Fruit fly (Drosophila melanogaster) whole organism, prepupa: ENCODE data around the gene CG10137.

Source experiments
- CG10631 ChIP-seq: fragments of 200-800 bp; sonication (Bioruptor generic); optimal IDR thresholded peaks from 2 replicates; lab custom pipeline; 2016; ENCODE audit warnings: missing biosample characterization, missing genetic modification characterization
- CG10669 ChIP-seq: fragments of 200-800 bp; sonication (Bioruptor generic); optimal IDR thresholded peaks from 3 replicates; lab custom pipeline; 2018; ENCODE audit warnings: missing biosample characterization, mild to moderate bottlenecking, missing genetic modification characterization, moderate library complexity
- CG11294 ChIP-seq: fragments of 200-800 bp; sonication (Bioruptor generic); IDR thresholded peaks from 2 replicates; pipeline ENCODE4 v1.3.6; 2022; ENCODE audit warnings: missing biosample characterization, missing genetic modification characterization
- CG11762 ChIP-seq: fragments of 200-800 bp; sonication (Bioruptor generic); optimal IDR thresholded peaks from 3 replicates; lab custom pipeline; 2016; ENCODE audit warnings: missing biosample characterization, missing genetic modification characterization; ENCODE audit not compliant: insufficient read depth
- CG11902 ChIP-seq: fragments of 200-800 bp; sonication (Bioruptor generic); optimal IDR thresholded peaks from 3 replicates; lab custom pipeline; 2016; ENCODE audit warnings: missing biosample characterization, missing genetic modification characterization
- CG15336 ChIP-seq: fragments of 200-800 bp; sonication (Bioruptor generic); IDR thresholded peaks from 2 replicates; pipeline ENCODE4 v1.3.6; 2022; ENCODE audit warnings: missing biosample characterization, missing genetic modification characterization
- CG1621 ChIP-seq: fragments of 200-800 bp; sonication (Bioruptor generic); optimal IDR thresholded peaks from 3 replicates; lab custom pipeline; 2018; ENCODE audit warnings: missing biosample characterization, mild to moderate bottlenecking, missing genetic modification characterization
- CG3032 ChIP-seq: fragments of 200-800 bp; optimal IDR thresholded peaks from 2 replicates; lab custom pipeline; 2019; ENCODE audit warnings: missing biosample characterization, mild to moderate bottlenecking, missing genetic modification characterization, moderate library complexity
- CG32006 ChIP-seq: fragments of 200-800 bp; sonication (Bioruptor generic); optimal IDR thresholded peaks from 3 replicates; lab custom pipeline; 2017; ENCODE audit warnings: missing biosample characterization, mild to moderate bottlenecking, missing genetic modification characterization
- CG34406 ChIP-seq: fragments of 200-800 bp; sonication (Bioruptor generic); optimal IDR thresholded peaks from 3 replicates; lab custom pipeline; 2016; ENCODE audit warnings: missing biosample characterization, missing genetic modification characterization
- CG6163 ChIP-seq: fragments of 200-800 bp; sonication (Bioruptor generic); IDR thresholded peaks from 3 replicates; pipeline ENCODE4 v1.3.6; 2022; ENCODE audit warnings: missing biosample characterization, missing genetic modification characterization
- CG6276 ChIP-seq: fragments of 200-800 bp; sonication (Bioruptor generic); optimal IDR thresholded peaks from 2 replicates; lab custom pipeline; 2017; ENCODE audit warnings: missing biosample characterization, mild to moderate bottlenecking, missing genetic modification characterization
- CG6792 ChIP-seq: fragments of 200-800 bp; sonication (Bioruptor generic); optimal IDR thresholded peaks from 3 replicates; lab custom pipeline; 2016; ENCODE audit warnings: missing biosample characterization, missing genetic modification characterization
- CG6854 ChIP-seq: fragments of 200-800 bp; sonication (Bioruptor generic); optimal IDR thresholded peaks from 2 replicates; lab custom pipeline; 2017; ENCODE audit warnings: missing biosample characterization, mild to moderate bottlenecking, missing genetic modification characterization
- CG7368 ChIP-seq: fragments of 200-800 bp; sonication (Bioruptor generic); optimal IDR thresholded peaks from 3 replicates; lab custom pipeline; 2016; ENCODE audit warnings: missing biosample characterization, missing genetic modification characterization
- CG8319 ChIP-seq: fragments of 200-800 bp; sonication (Bioruptor generic); optimal IDR thresholded peaks from 3 replicates; lab custom pipeline; 2016; ENCODE audit warnings: missing biosample characterization, missing genetic modification characterization
- CG8632 ChIP-seq: fragments of 200-800 bp; sonication (Bioruptor generic); optimal IDR thresholded peaks from 3 replicates; lab custom pipeline; 2016; ENCODE audit warnings: missing biosample characterization, missing genetic modification characterization
- CG9139 ChIP-seq: fragments of 200-800 bp; sonication (Bioruptor generic); optimal IDR thresholded peaks from 3 replicates; lab custom pipeline; 2017; ENCODE audit warnings: missing biosample characterization, mild to moderate bottlenecking, missing genetic modification characterization
- Eip75B ChIP-seq: fragments of 200-800 bp; sonication (Bioruptor generic); optimal IDR thresholded peaks from 3 replicates; lab custom pipeline; 2016; ENCODE audit warnings: missing biosample characterization, missing genetic modification characterization
- Eip78C ChIP-seq: fragments of 200-800 bp; sonication (Bioruptor generic); peaks from one replicate; lab custom pipeline; 2016; ENCODE audit warnings: missing biosample characterization, missing genetic modification characterization
- Ets21C ChIP-seq: fragments of 200-800 bp; sonication (Bioruptor generic); optimal IDR thresholded peaks from 3 replicates; lab custom pipeline; 2016; ENCODE audit warnings: missing biosample characterization, missing genetic modification characterization
- Ets96B ChIP-seq: fragments of 200-800 bp; optimal IDR thresholded peaks from 2 replicates; lab custom pipeline; 2019; ENCODE audit warnings: missing biosample characterization, mild to moderate bottlenecking, missing genetic modification characterization, moderate library complexity
- Gug ChIP-seq: fragments of 200-800 bp; sonication (Bioruptor generic); IDR thresholded peaks from 2 replicates; pipeline ENCODE4 v1.3.6; 2022; ENCODE audit warnings: missing biosample characterization, missing genetic modification characterization
- Hr38 ChIP-seq: sonication (Bioruptor generic); optimal IDR thresholded peaks from 2 replicates; lab custom pipeline; 2016; ENCODE audit warnings: missing biosample characterization, missing genetic modification characterization
- Hr39 ChIP-seq: fragments of 200-800 bp; sonication (Bioruptor generic); optimal IDR thresholded peaks from 2 replicates; lab custom pipeline; 2016; ENCODE audit warnings: missing biosample characterization, missing genetic modification characterization
- Lpt ChIP-seq: fragments of 200-800 bp; sonication (Bioruptor generic); optimal IDR thresholded peaks from 3 replicates; lab custom pipeline; 2016; ENCODE audit warnings: missing biosample characterization, missing genetic modification characterization
- Met ChIP-seq: fragments of 200-800 bp; sonication (Bioruptor generic); optimal IDR thresholded peaks from 3 replicates; lab custom pipeline; 2016; ENCODE audit warnings: missing biosample characterization, missing genetic modification characterization
- OdsH ChIP-seq: fragments of 200-800 bp; sonication (Bioruptor generic); optimal IDR thresholded peaks from 3 replicates; lab custom pipeline; 2016; ENCODE audit warnings: missing biosample characterization, missing genetic modification characterization
- Smox ChIP-seq: fragments of 200-800 bp; sonication (Bioruptor generic); optimal IDR thresholded peaks from 3 replicates; lab custom pipeline; 2016; ENCODE audit warnings: missing biosample characterization, missing genetic modification characterization
- achi ChIP-seq: fragments of 200-800 bp; sonication (Bioruptor generic); optimal IDR thresholded peaks from 3 replicates; lab custom pipeline; 2016; ENCODE audit warnings: missing biosample characterization, missing genetic modification characterization
- acj6 ChIP-seq: fragments of 200-800 bp; sonication (Bioruptor generic); optimal IDR thresholded peaks from 3 replicates; lab custom pipeline; 2016; ENCODE audit warnings: missing biosample characterization, missing genetic modification characterization
- cyc ChIP-seq: fragments of 200-800 bp; sonication (Bioruptor generic); optimal IDR thresholded peaks from 3 replicates; lab custom pipeline; 2016; ENCODE audit warnings: missing biosample characterization, missing genetic modification characterization
- dsx ChIP-seq: fragments of 200-800 bp; optimal IDR thresholded peaks from 3 replicates; lab custom pipeline; 2019; ENCODE audit warnings: missing biosample characterization, mild to moderate bottlenecking, missing genetic modification characterization, moderate library complexity; ENCODE audit not compliant: poor library complexity, severe bottlenecking
- eg ChIP-seq: fragments of 200-800 bp; sonication (Bioruptor generic); IDR thresholded peaks from 3 replicates; pipeline ENCODE4 v1.3.6; 2022; ENCODE audit warnings: missing biosample characterization, missing genetic modification characterization
- esn ChIP-seq: fragments of 200-800 bp; sonication (Bioruptor generic); optimal IDR thresholded peaks from 2 replicates; lab custom pipeline; 2016; ENCODE audit warnings: missing biosample characterization, mild to moderate bottlenecking, missing genetic modification characterization, moderate library complexity
- fd59A ChIP-seq: fragments of 200-800 bp; sonication (Bioruptor generic); optimal IDR thresholded peaks from 2 replicates; lab custom pipeline; 2017; ENCODE audit warnings: missing biosample characterization, mild to moderate bottlenecking, missing genetic modification characterization, missing genetic modification reagents
- fd85E ChIP-seq: fragments of 200-800 bp; sonication (Bioruptor generic); optimal IDR thresholded peaks from 3 replicates; lab custom pipeline; 2016; ENCODE audit warnings: missing biosample characterization, missing genetic modification characterization
- fkh ChIP-seq: fragments of 200-800 bp; sonication (Bioruptor generic); optimal IDR thresholded peaks from 3 replicates; lab custom pipeline; 2017; ENCODE audit warnings: missing biosample characterization, mild to moderate bottlenecking, missing genetic modification characterization, moderate library complexity
- pdm3 ChIP-seq: fragments of 200-800 bp; sonication (Bioruptor generic); optimal IDR thresholded peaks from 3 replicates; lab custom pipeline; 2016; ENCODE audit warnings: missing biosample characterization, missing genetic modification characterization
- salr ChIP-seq, 2 experiments: fragments of 200-800 bp; sonication (Bioruptor generic); optimal IDR thresholded peaks; 3 replicates each; lab custom pipeline; 2016 to 2018; ENCODE audit warnings: missing biosample characterization in 2 of 2, missing genetic modification characterization in 2 of 2, mild to moderate bottlenecking in 1 of 2
- spab ChIP-seq: fragments of 200-800 bp; sonication (Bioruptor generic); optimal IDR thresholded peaks from 2 replicates; lab custom pipeline; 2017; ENCODE audit warnings: missing biosample characterization, mild to moderate bottlenecking, missing genetic modification characterization, missing genetic modification reagents
- svp ChIP-seq: fragments of 200-800 bp; sonication (Bioruptor generic); peaks from one replicate; lab custom pipeline; 2016; ENCODE audit warnings: missing biosample characterization, missing genetic modification characterization
- topi ChIP-seq: fragments of 200-800 bp; sonication (Bioruptor generic); optimal IDR thresholded peaks from 3 replicates; lab custom pipeline; 2016; ENCODE audit warnings: missing biosample characterization, missing genetic modification characterization
- vri ChIP-seq: fragments of 200-800 bp; sonication (Bioruptor generic); optimal IDR thresholded peaks from 3 replicates; lab custom pipeline; 2016; ENCODE audit warnings: missing biosample characterization, mild to moderate bottlenecking, missing genetic modification characterization

CG10137 gene

DNA sequence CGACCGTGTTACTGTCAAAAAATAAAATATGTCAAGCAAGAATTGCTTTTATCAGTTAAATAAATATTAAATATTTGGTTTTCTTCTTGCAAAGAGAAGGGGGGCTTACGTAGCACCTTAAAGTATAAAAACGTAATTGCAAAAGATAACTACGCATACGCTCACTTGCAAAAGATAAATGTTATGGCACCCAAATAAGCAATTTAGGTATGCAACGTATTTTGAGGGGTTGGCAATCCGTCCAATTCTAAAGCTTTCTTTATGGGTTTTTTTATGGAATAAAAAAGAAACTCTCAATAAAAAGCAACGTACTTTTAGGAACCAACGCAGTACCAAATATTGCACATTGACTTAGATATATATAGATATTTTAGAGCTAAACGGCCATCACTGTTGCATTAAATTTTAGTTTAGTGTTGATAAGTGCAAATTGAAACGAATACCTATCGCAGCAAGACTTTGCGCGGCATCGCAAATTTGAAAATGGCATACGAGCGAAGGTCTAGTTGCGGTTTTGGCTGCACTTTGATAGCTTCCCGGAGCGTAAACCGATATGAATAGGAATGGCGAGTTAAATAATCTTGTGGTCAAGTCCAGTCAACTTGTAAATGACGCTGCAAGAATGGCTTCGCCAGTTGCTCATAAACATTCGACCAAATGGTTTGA, 38.9 kb downstream of the CG10137 start, which contains the start of gene CG13077:
TSS of gene CG13077 (plus strand) at position 631 of the 666 bp plus-strand sequence.
- TF ChIP-seq CG32006 (GFP tag; lab: Kevin White, UChicago): no peak
- no peak for TF ChIP-seq salr (GFP tag; optimal IDR thresholded peaks at IDR 0.05; lab: Kevin White, UChicago)
- TF ChIP-seq CG1621 (tag; lab: Kevin White, UChicago): no peak
- TF ChIP-seq fkh (GFP tag; lab: Kevin White, UChicago): peak; percentile 40
- peak; percentile 38 for TF ChIP-seq Eip78C (GFP tag; lab: Kevin White, UChicago)
- TF ChIP-seq CG6276: no peak
- TF ChIP-seq CG8632 (GFP tag; lab: Kevin White, UChicago): no peak
- no peak for TF ChIP-seq achi (GFP tag; lab: Kevin White, UChicago)
- TF ChIP-seq topi (GFP tag; lab: Kevin White, UChicago): no peak
- TF ChIP-seq esn: no peak
- no peak for TF ChIP-seq Gug
- TF ChIP-seq CG11762 (GFP tag; lab: Kevin White, UChicago): no peak
- TF ChIP-seq acj6 (GFP tag; lab: Kevin White, UChicago): no peak
- no peak for TF ChIP-seq dsx
- TF ChIP-seq, all 60 proteins: peak for 2

DNA sequence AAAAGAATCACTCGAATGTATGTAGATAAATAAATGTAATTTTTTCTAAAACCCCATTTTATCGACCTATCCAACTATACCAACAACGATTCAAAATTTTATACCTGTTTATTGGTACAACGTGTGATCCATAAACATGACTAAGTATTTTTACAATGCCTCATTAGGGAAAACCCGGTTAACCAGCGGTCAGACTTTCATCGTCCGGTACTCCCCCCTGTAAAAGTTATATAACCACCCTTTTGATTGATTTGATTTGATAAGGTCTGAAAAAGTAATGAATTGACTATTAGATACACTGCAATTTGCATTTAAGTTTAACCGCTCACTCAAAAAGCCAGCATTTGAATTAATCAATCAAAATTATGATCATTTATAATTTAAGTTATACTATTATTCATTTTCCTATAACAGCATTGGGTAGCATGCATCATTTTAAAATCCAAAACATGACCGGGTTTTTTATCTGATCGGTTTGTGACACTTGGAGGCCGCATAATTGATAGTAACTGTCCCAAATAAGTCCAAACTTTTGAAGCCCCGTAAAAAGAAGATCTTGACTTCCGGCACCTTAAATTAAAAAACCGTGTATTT, 40.9 kb downstream of the CG10137 start:
- peak; percentile 7 for TF ChIP-seq vri (GFP tag; lab: Kevin White, UChicago)
- peak; percentile 25 for TF ChIP-seq Eip78C (GFP tag; lab: Kevin White, UChicago)
- no peak for TF ChIP-seq CG11762 (GFP tag; lab: Kevin White, UChicago)
- no peak for TF ChIP-seq Ets21C (GFP tag; lab: Kevin White, UChicago)

DNA sequence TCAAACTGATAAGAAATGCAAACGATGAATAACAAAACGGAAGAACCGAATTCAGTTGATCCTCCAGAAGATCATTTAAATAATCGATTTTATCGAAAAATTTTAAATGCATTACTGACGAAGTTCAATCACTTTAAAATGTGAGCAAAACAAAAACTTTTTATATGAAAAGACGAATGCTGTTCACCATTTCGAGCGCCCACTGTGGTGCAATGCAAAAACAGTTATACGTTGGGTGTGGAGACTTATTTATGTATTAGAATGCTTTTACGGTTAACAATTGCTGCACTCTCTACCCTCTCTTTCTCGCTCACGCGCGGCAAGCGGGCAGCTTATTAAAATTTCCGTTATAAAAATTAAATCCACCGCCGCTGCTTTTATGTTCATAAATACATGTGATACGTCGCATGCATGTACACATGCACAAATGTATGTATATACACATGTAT, 44.3 kb downstream of the CG10137 start:
- TF ChIP-seq CG32006 (GFP tag; lab: Kevin White, UChicago) (peak; percentile 69), fd59A (GFP tag; lab: Kevin White, UChicago) (no peak), OdsH (GFP tag; lab: Kevin White, UChicago) (peak; percentile 54), CG8632 (GFP tag; lab: Kevin White, UChicago) (no peak), CG6163 (GFP tag; lab: Robert Waterston, UW) (peak; percentile 56; the same call in 2 of the 3 replicates), Met (GFP tag; lab: Kevin White, UChicago) (peak; percentile 43), fd85E (GFP tag; lab: Kevin White, UChicago) (no peak), achi (GFP tag; lab: Kevin White, UChicago) (peak; percentile 37), CG7368 (GFP tag; lab: Kevin White, UChicago) (no peak), dsx (no peak), CG11902 (GFP tag; lab: Kevin White, UChicago) (no peak), CG11762 (GFP tag; lab: Kevin White, UChicago) (no peak), svp (GFP tag; lab: Kevin White, UChicago) (peak; percentile 90), fkh (GFP tag; lab: Kevin White, UChicago) (no peak), spab (no peak), CG9139 (GFP tag; lab: Kevin White, UChicago) (no peak), CG34406 (GFP tag; lab: Kevin White, UChicago) (no peak), CG10669 (GFP tag; lab: Kevin White, UChicago) (peak; percentile 28), cyc (GFP tag; lab: Kevin White, UChicago) (peak; percentile 27), CG11294 (GFP tag; lab: Robert Waterston, UW) (no peak), eg (peak; percentile 59; the same call in 1 of the 3 replicates), CG8319 (GFP tag; lab: Kevin White, UChicago) (no peak), CG6792 (no peak), Lpt (GFP tag; lab: Kevin White, UChicago) (no peak), Hr38 (GFP tag; lab: Kevin White, UChicago) (no peak), CG10631 (GFP tag; lab: Kevin White, UChicago) (peak; percentile 33), CG15336 (GFP tag; lab: Robert Waterston, UW) (peak; percentile 27; the same call in 1 of the 2 replicates), Smox (no peak), Hr39 (GFP tag; lab: Kevin White, UChicago) (peak; percentile 44), CG1621 (tag; lab: Kevin White, UChicago) (no peak), pdm3 (GFP tag; lab: Kevin White, UChicago) (peak; percentile 54), esn (peak; percentile 51), Ets96B (no peak), Eip78C (GFP tag; lab: Kevin White, UChicago) (peak; percentile 83), CG3032 (tag; lab: Kevin White, UChicago) (peak; percentile 5), CG6854 (no peak), Gug (peak; percentile 37), Eip75B (no peak)
